Fruit fly (Drosophila melanogaster): ENCODE data around the gene ppk19.

Gene ppk19

dm6 chr3R:29716043-29716781, 44.0 kb downstream of the ppk19 start:
- TF ChIP-seq CG6276 (GFP tag; optimal IDR thresholded peaks at IDR 0.05) = no peak
- TF ChIP-seq lz (GFP tag; optimal IDR thresholded peaks at IDR 0.05) = no peak
- TF ChIP-seq CG11762 (GFP tag; optimal IDR thresholded peaks at IDR 0.05; ENCODE audit: insufficient read depth) = no peak
- TF ChIP-seq Hr38 (GFP tag; optimal IDR thresholded peaks at IDR 0.05) = no peak
- peak; percentile 5 for TF ChIP-seq CG3919 (GFP tag; optimal IDR thresholded peaks at IDR 0.05)
- no peak for TF ChIP-seq fkh (GFP tag; optimal IDR thresholded peaks at IDR 0.05)
- no peak for TF ChIP-seq fd85E (GFP tag; optimal IDR thresholded peaks at IDR 0.05)
- TF ChIP-seq CG6163 (GFP tag; IDR thresholded peaks at IDR 0.05) = no peak
- no peak for TF ChIP-seq CG10631 (GFP tag; optimal IDR thresholded peaks at IDR 0.05)
- TF ChIP-seq Eip78C (GFP tag) = peak; percentile 36
- TF ChIP-seq CG11294 (GFP tag; IDR thresholded peaks at IDR 0.05) = no peak
- peak; percentile 6 for TF ChIP-seq OdsH (GFP tag; optimal IDR thresholded peaks at IDR 0.05)
- TF ChIP-seq CG32006 (GFP tag; optimal IDR thresholded peaks at IDR 0.05) = no peak

DNA sequence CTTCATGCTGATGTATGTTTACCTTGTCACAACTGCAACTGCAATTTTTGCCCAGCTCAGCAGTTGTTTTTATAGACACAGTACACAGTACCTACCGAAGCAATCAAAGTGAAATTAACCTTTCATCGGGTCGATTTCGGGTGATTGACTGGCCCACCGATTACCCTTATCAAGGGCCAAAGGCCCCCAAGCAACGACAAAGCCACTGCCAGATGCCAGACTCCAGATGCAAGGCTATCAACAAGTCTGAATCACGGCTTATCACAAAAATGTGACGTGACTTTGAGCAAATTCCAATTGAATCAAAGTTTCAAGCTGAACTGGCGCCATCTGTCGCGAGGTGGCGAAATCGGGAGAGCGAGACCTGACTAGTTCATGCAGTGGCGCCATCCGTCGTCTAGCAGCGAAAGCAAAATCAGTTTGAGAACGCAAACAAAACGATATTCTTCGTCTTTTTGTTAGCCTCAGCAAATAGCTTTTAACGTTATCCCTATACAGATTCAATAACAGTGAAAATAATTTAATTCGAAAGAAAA, 44.6 kb downstream of the ppk19 start, which contains the start of gene Obp99b:
Obp99b (minus strand) TSS at position 115 of the 536 bp plus-strand sequence.
- no peak for TF ChIP-seq Eip93F (GFP tag; optimal IDR thresholded peaks at IDR 0.05)
- TF ChIP-seq Ets96B (tag; optimal IDR thresholded peaks at IDR 0.05) = peak; percentile 50
- peak; percentile 37 for TF ChIP-seq CG11762 (GFP tag; optimal IDR thresholded peaks at IDR 0.05; ENCODE audit: insufficient read depth)
- no peak for TF ChIP-seq Sox15 (GFP tag; optimal IDR thresholded peaks at IDR 0.05)
- TF ChIP-seq fd59A (GFP tag; optimal IDR thresholded peaks at IDR 0.05) = peak; percentile 68
- TF ChIP-seq dac (GFP tag; optimal IDR thresholded peaks at IDR 0.05) = peak; percentile 86
- peak; percentile 51 to 80 for TF ChIP-seq ss (GFP tag; optimal IDR thresholded peaks at IDR 0.05)
- TF ChIP-seq Gug (GFP tag; IDR thresholded peaks at IDR 0.05) = peak; percentile 41; the same call in 1 of the 2 replicates
- TF ChIP-seq Met (GFP tag; optimal IDR thresholded peaks at IDR 0.05) = peak; percentile 77
- TF ChIP-seq Smox (GFP tag; optimal IDR thresholded peaks at IDR 0.05) = peak; percentile 39
- peak; percentile 79 for TF ChIP-seq OdsH (GFP tag; optimal IDR thresholded peaks at IDR 0.05)
- peak; percentile 68 for TF ChIP-seq CG6808 (GFP tag; optimal IDR thresholded peaks at IDR 0.05)
- peak; percentile 74 for TF ChIP-seq Hr4 (GFP tag; optimal IDR thresholded peaks at IDR 0.05)
- TF ChIP-seq Hr38 (GFP tag; optimal IDR thresholded peaks at IDR 0.05) = no peak
- TF ChIP-seq CG8319 (GFP tag; optimal IDR thresholded peaks at IDR 0.05) = peak; percentile 60
- TF ChIP-seq CG34406 (GFP tag; optimal IDR thresholded peaks at IDR 0.05) = peak; percentile 45
- peak; percentile 48 for TF ChIP-seq CG9139 (GFP tag; optimal IDR thresholded peaks at IDR 0.05)
- peak; percentile 39 for TF ChIP-seq CG8632 (GFP tag; optimal IDR thresholded peaks at IDR 0.05)
- TF ChIP-seq CG6854 (GFP tag; optimal IDR thresholded peaks at IDR 0.05) = no peak
- peak; percentile 53 for TF ChIP-seq Hr39 (GFP tag; optimal IDR thresholded peaks at IDR 0.05)
- TF ChIP-seq CG6792 (GFP tag; optimal IDR thresholded peaks at IDR 0.05) = peak; percentile 44
- no peak for TF ChIP-seq Blimp-1 (GFP tag; optimal IDR thresholded peaks at IDR 0.05)
- TF ChIP-seq cyc (GFP tag; optimal IDR thresholded peaks at IDR 0.05) = peak; percentile 61
- TF ChIP-seq Eip78C (GFP tag) = peak; percentile 91
- peak; percentile 67 for TF ChIP-seq achi (GFP tag; optimal IDR thresholded peaks at IDR 0.05)
- TF ChIP-seq dsx (GFP tag; optimal IDR thresholded peaks at IDR 0.05; ENCODE audit: poor library complexity, severe bottlenecking) = peak; percentile 34
- TF ChIP-seq Ets21C (GFP tag; optimal IDR thresholded peaks at IDR 0.05) = no peak
- no peak for TF ChIP-seq CG10631 (GFP tag; optimal IDR thresholded peaks at IDR 0.05)
- peak; percentile 53 for TF ChIP-seq spab (GFP tag; optimal IDR thresholded peaks at IDR 0.05)
- peak; percentile 69 for TF ChIP-seq esn (GFP tag; optimal IDR thresholded peaks at IDR 0.05)
- peak; percentile 79 for TF ChIP-seq pdm3 (GFP tag; optimal IDR thresholded peaks at IDR 0.05)
- peak; percentile 80 for TF ChIP-seq CG6163 (GFP tag; IDR thresholded peaks at IDR 0.05)
- peak; percentile 7 for TF ChIP-seq CG11902 (GFP tag; optimal IDR thresholded peaks at IDR 0.05)
- peak; percentile 78 for TF ChIP-seq Eip75B (GFP tag; optimal IDR thresholded peaks at IDR 0.05)
- TF ChIP-seq Sox102F (GFP tag; optimal IDR thresholded peaks at IDR 0.05) = peak; percentile 41
- TF ChIP-seq net (GFP tag; optimal IDR thresholded peaks at IDR 0.05) = peak; percentile 80
- TF ChIP-seq topi (GFP tag; optimal IDR thresholded peaks at IDR 0.05) = peak; percentile 66
- TF ChIP-seq CG32006 (GFP tag; optimal IDR thresholded peaks at IDR 0.05) = peak; percentile 60
- TF ChIP-seq svp (GFP tag) = peak; percentile 100
- peak; percentile 43 for TF ChIP-seq fkh (GFP tag; optimal IDR thresholded peaks at IDR 0.05)
- peak; percentile 68 for TF ChIP-seq CG1621 (tag; optimal IDR thresholded peaks at IDR 0.05)
- TF ChIP-seq Sox14 (GFP tag; optimal IDR thresholded peaks at IDR 0.05) = peak; percentile 72
- peak; percentile 91 for TF ChIP-seq CG3919 (GFP tag; optimal IDR thresholded peaks at IDR 0.05)
